Worm (Caenorhabditis elegans) whole organism, mixed stage, embryonic: ENCODE results near the gene mec-2.

Source experiments
- lin-32 ChIP-seq: fragments of 200-800 bp; sonication (Bioruptor generic); optimal IDR thresholded peaks from 2 replicates; lab custom pipeline; 2018; ENCODE audit warnings: mild to moderate bottlenecking, missing genetic modification characterization, missing compliant biosample characterization
- mep-1 ChIP-seq: fragments of 150-350 bp; optimal IDR thresholded peaks from 2 replicates; lab custom pipeline; 2017; ENCODE audit warnings: missing biosample characterization, missing genetic modification reagents, missing genetic modification characterization, inconsistent platforms
- snpc-4 ChIP-seq: fragments of 150-350 bp; optimal IDR thresholded peaks from 2 replicates; lab custom pipeline; 2014; ENCODE audit warnings: missing biosample characterization, missing genetic modification characterization
- unc-39 ChIP-seq: fragments of 150-350 bp; optimal IDR thresholded peaks from 2 replicates; lab custom pipeline; 2014; ENCODE audit warnings: missing biosample characterization, missing genetic modification characterization
- zip-8 ChIP-seq: fragments of 150-350 bp; optimal IDR thresholded peaks from 2 replicates; lab custom pipeline; 2014; ENCODE audit warnings: missing biosample characterization, missing genetic modification characterization

DNA sequence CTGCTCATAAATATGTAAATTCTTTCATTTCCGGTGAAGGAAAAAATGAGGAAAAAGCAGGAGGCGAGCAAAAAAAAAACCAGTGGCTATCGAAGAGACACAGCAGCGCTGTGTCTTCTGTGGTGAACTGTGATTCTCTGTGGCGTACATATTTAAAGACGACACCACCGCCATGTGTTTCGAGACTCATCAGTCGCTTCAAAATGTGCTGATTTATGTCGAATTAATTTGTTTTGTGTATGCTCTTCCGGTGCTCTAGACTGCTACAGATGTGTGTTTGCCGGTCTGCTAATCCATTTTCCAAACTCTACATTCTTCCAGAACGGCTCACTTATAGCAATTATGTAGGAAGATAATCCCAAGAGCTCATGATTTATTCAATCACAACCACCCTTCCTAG, 2.1 kb upstream of the mec-2 start:
- TF ChIP-seq mep-1 (tag; lab: Kevin White, UChicago): no peak
- no peak for TF ChIP-seq unc-39 (tag; lab: Kevin White, UChicago)
- no peak for TF ChIP-seq lin-32 (GFP tag; lab: Kevin White, UChicago)
- no peak for TF ChIP-seq zip-8
- no peak for TF ChIP-seq snpc-4 (tag; lab: Kevin White, UChicago)
